Fruit fly (Drosophila melanogaster): ENCODE data around the gene SerRS-m.

The SerRS-m gene

DNA sequence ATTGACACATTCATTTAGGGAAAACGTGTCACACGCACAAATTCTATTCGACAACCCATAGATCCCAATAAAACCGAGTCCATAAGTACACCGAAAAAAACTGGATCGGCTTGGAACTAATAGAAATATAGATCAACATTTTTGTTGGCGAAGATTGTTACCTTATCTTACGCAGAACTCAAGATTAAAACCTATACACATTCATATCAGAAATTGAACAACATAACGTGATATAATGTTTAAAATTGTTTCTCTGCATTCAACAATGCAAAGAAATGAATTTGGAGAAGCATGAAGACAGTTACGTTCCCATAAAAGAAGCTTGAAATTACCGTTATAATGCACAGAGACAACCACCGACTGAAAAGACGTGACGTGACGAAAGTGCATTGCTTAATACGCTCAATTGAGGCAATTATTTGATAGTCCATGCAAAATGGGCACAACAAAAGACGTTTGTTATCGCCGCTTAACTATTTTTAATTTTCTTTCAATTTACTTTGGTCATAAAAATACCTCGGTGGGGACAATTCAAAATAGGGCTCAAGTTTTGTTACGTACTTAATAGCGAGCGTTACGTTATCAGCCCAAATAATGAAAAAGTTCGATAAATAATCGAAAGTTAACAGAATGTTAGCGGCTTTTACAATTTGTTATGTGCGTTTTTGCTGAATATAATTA is at the start of gene SerRS-m:
SerRS-m (plus strand) TSS at position 616 of the 681 bp plus-strand sequence.
- no peak for TF ChIP-seq brk (GFP tag; optimal IDR thresholded peaks at IDR 0.05)
- no peak for TF ChIP-seq HLH106 (tag; optimal IDR thresholded peaks at IDR 0.05)
- no peak for TF ChIP-seq GATAd (GFP tag; optimal IDR thresholded peaks at IDR 0.05)
- no peak for TF ChIP-seq psq (GFP tag; optimal IDR thresholded peaks at IDR 0.05)

DNA sequence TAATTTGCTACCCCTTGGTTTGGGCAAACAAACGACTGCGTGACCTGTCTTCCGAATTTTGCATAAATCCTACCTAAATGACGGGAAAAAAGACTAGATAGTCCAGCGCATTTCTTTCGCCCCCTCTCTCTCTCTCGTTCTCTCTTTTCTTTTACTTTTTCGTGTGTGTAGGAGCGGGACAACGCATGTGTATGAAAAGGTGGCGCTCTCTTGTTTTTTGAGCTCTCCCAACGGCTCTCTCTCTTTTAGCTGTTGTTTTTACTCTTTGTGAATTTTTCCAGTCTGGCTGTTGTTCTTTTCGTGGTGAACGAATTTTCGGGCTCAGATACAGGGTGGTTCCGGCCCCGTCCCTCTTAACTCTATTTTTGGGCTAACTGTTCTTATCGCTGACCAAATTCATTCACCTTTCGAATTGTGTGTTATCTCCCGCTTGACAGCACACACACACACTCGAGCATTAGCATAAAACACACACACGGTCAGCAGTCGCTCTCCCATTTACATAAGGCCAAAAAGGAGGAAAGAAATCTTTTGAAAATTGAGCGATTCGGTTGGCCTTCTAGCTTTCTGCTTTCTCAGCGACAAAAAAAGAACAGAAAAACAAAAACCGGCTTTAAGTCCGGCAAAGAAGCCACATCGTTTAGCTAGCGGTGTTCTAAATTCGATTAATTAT is 48.8 kb upstream of the SerRS-m start:
- TF ChIP-seq Vsx2 (GFP tag; optimal IDR thresholded peaks at IDR 0.05; ENCODE audit: partially characterized antibody) (peak; percentile 70), OdsH (GFP tag; optimal IDR thresholded peaks at IDR 0.05) (peak; percentile 32), Dif (GFP tag; optimal IDR thresholded peaks at IDR 0.05; ENCODE audit: partially characterized antibody) (peak; percentile 90), psq (GFP tag; optimal IDR thresholded peaks at IDR 0.05) (peak; percentile 64), sage (GFP tag; optimal IDR thresholded peaks at IDR 0.05) (no peak), CG32264 (GFP tag; optimal IDR thresholded peaks at IDR 0.05) (no peak), Hnf4 (GFP tag; optimal IDR thresholded peaks at IDR 0.05) (no peak), rgr (GFP tag; optimal IDR thresholded peaks at IDR 0.05) (peak; percentile 8), dl (GFP tag; optimal IDR thresholded peaks at IDR 0.05; ENCODE audit: insufficient read depth in 1 of 2, partially characterized antibody in 2 of 2) (peak; percentile 86 to 92), h (GFP tag; optimal IDR thresholded peaks at IDR 0.05) (peak; percentile 24), Sp1 (GFP tag; optimal IDR thresholded peaks at IDR 0.05) (peak; percentile 34)

DNA sequence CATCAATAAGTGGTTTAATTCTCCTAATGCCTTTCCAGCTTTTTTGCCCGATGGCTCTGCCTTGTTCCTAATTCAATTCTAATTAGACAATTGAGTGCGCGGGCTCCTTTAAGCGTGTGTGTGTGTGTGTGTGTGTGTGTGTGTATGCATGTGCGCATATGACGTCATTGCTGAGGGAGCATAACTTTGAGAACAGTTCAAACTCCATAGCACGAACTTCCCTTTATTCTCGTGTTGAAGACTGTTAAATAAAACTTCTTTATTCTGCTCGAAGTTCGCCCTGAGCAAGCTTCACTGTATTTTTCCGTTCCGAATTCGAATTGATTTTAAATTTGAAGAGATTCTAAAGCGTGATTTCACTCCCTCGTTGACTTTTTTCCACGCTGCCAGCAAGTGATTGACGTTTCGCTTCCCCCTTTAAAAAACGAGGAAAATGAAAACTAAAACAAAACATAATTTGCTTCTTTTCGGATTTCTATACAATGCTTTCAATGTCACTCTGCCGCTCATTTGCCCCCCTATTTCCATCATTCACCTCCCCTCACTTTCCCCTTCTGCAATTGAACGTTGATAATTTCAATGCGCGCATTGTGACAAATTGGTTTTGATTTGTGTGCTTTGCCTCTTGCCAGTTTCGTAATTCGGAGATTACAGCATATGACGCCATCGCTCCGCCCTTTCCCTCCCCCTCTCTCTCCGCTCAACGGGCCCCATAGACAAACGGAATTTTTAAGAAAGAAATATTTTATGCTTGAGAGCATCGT is 48.0 kb upstream of the SerRS-m start:
- peak; percentile 94 for TF ChIP-seq Dfd (GFP tag; optimal IDR thresholded peaks at IDR 0.05)
- TF ChIP-seq Hr78 (GFP tag; optimal IDR thresholded peaks at IDR 0.05): no peak
- TF ChIP-seq foxo (GFP tag; optimal IDR thresholded peaks at IDR 0.05): peak in 1 of 2 experiments; percentile 40

DNA sequence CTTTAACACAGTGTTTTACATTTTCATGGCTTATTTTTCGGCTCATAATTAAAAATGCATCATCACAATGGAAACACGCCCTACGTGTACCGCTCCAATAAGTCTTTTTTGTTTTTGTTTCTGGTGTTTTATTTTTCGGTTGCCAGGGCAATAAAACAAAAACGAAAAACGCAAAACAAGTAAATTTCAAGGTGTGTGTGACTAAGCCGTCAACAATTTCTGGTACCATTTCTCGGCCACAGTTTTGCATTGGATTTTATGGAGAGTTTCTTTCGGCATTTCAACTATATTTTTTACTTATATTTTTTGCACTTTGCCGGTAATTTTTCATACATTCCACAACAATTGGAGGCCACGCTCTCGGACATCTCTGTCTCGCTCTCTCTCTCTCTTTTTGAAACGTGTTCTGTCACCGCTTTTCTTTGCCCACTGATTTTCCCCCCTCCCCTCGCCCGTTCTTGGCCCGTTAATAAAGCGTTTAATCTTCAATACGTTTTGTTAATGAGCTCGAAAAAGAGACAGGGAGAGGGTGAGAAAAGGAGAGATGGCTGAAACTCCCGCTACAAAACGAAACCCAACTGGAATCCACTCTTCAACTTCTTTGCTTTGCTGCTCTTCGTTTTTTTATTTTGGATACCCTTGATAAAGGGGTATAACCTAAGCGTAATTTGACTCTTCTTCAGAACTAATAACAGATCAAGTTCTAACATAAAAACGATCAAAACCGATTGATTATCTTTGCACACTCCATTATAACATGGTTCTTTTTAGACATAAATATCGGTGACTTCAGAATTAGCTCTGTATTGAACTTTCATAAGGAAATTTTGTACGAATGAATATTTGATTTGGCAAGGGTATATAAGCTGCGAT is 47.2 kb upstream of the SerRS-m start:
- TF ChIP-seq woc (GFP tag; optimal IDR thresholded peaks at IDR 0.05) (peak; percentile 85), sage (GFP tag; optimal IDR thresholded peaks at IDR 0.05) (no peak), psq (GFP tag; optimal IDR thresholded peaks at IDR 0.05) (peak; percentile 75), Rel (GFP tag; optimal IDR thresholded peaks at IDR 0.05) (peak; percentile 13), Rel (tag; optimal IDR thresholded peaks at IDR 0.05) (no peak), HLH106 (tag; optimal IDR thresholded peaks at IDR 0.05) (peak; percentile 27), pan (optimal IDR thresholded peaks at IDR 0.05) (no peak), Vsx2 (GFP tag; optimal IDR thresholded peaks at IDR 0.05; ENCODE audit: partially characterized antibody) (no peak), dmrt93B (GFP tag; optimal IDR thresholded peaks at IDR 0.05) (no peak), ey (GFP tag; optimal IDR thresholded peaks at IDR 0.05) (peak; percentile 52), foxo (GFP tag; optimal IDR thresholded peaks at IDR 0.05) (peak in 1 of 2 experiments; percentile 55), OdsH (GFP tag; optimal IDR thresholded peaks at IDR 0.05) (peak; percentile 56), dsf (GFP tag; optimal IDR thresholded peaks at IDR 0.05; ENCODE audit: borderline replicate concordance) (no peak), N (GFP tag; optimal IDR thresholded peaks at IDR 0.05) (no peak), h (GFP tag; optimal IDR thresholded peaks at IDR 0.05) (peak; percentile 59), CG32264 (GFP tag; optimal IDR thresholded peaks at IDR 0.05) (no peak), usp (GFP tag; optimal IDR thresholded peaks at IDR 0.05) (no peak), Dfd (GFP tag; optimal IDR thresholded peaks at IDR 0.05) (no peak), Myc (optimal IDR thresholded peaks at IDR 0.05) (no peak), Sp1 (GFP tag; optimal IDR thresholded peaks at IDR 0.05) (peak; percentile 58), br (GFP tag; optimal IDR thresholded peaks at IDR 0.05) (peak; percentile 30), Dif (GFP tag; optimal IDR thresholded peaks at IDR 0.05; ENCODE audit: partially characterized antibody) (no peak), Hr78 (GFP tag; optimal IDR thresholded peaks at IDR 0.05) (no peak), Jra (GFP tag; optimal IDR thresholded peaks at IDR 0.05) (no peak), jim (GFP tag; optimal IDR thresholded peaks at IDR 0.05) (peak; percentile 65), rgr (GFP tag; optimal IDR thresholded peaks at IDR 0.05) (no peak), tai (GFP tag; optimal IDR thresholded peaks at IDR 0.05) (no peak), fru (GFP tag; optimal IDR thresholded peaks at IDR 0.05) (peak; percentile 45), sv (GFP tag; optimal IDR thresholded peaks at IDR 0.05) (no peak), Abd-B (GFP tag; optimal IDR thresholded peaks at IDR 0.05) (no peak), Hnf4 (GFP tag; optimal IDR thresholded peaks at IDR 0.05) (no peak), GATAd (GFP tag; optimal IDR thresholded peaks at IDR 0.05) (no peak)

Data from whole organism, wandering third instar larva.